Fruit fly (Drosophila melanogaster) whole organism, embryonic: ENCODE measurements around the gene CG7579.
A peak's percentile ranks its signal among the peaks of the same experiment; 100 is the strongest.

Source experiments
- Ada2b ChIP-seq: fragments of 200-800 bp; sonication (Bioruptor generic); IDR thresholded peaks from 2 replicates; pipeline ENCODE4 v1.3.6; 2022; ENCODE audit warnings: missing biosample characterization, missing genetic modification characterization
- Blimp-1 ChIP-seq: fragments of 200-800 bp; sonication (Bioruptor generic); optimal IDR thresholded peaks from 3 replicates; lab custom pipeline; 2018; ENCODE audit warnings: missing biosample characterization, missing genetic modification characterization, mild to moderate bottlenecking, moderate library complexity, missing genetic modification reagents
- BtbVII ChIP-seq: fragments of 200-800 bp; sonication (Bioruptor generic); optimal IDR thresholded peaks from 3 replicates; lab custom pipeline; 2017; ENCODE audit warnings: missing biosample characterization, mild to moderate bottlenecking, missing genetic modification characterization
- CG1024 ChIP-seq: fragments of 200-800 bp; sonication (Bioruptor generic); IDR thresholded peaks from 2 replicates; pipeline ENCODE4 v1.3.6; 2022; ENCODE audit warnings: missing biosample characterization, missing genetic modification characterization
- CG11247 ChIP-seq: fragments of 200-800 bp; sonication (Bioruptor generic); IDR thresholded peaks from 2 replicates; pipeline ENCODE4 v1.3.6; 2022; ENCODE audit warnings: missing biosample characterization, missing genetic modification characterization
- CG12769 ChIP-seq: fragments of 200-800 bp; sonication (Bioruptor generic); optimal IDR thresholded peaks from 2 replicates; lab custom pipeline; 2019; ENCODE audit warnings: missing biosample characterization, mild to moderate bottlenecking, missing genetic modification characterization, moderate library complexity
- CG12942 ChIP-seq: fragments of 200-800 bp; sonication (Bioruptor generic); optimal IDR thresholded peaks from 3 replicates; lab custom pipeline; 2016; ENCODE audit warnings: missing biosample characterization, missing genetic modification characterization
- CG13296 ChIP-seq: fragments of 200-800 bp; sonication (Bioruptor generic); optimal IDR thresholded peaks from 3 replicates; lab custom pipeline; 2018; ENCODE audit warnings: missing biosample characterization, mild to moderate bottlenecking, missing genetic modification characterization
- CG14860 ChIP-seq: fragments of 200-800 bp; sonication (Bioruptor generic); IDR thresholded peaks from 3 replicates; pipeline ENCODE4 v1.3.6; 2022; ENCODE audit warnings: missing biosample characterization, missing genetic modification characterization; ENCODE audit not compliant: partially characterized antibody
- CG15514 ChIP-seq: fragments of 200-800 bp; sonication (Bioruptor generic); optimal IDR thresholded peaks from 3 replicates; lab custom pipeline; 2017; ENCODE audit warnings: missing biosample characterization, missing genetic modification characterization, mild to moderate bottlenecking, moderate library complexity, missing genetic modification reagents
- CG1602 ChIP-seq: fragments of 200-800 bp; sonication (Bioruptor generic); optimal IDR thresholded peaks from 3 replicates; lab custom pipeline; 2016; ENCODE audit warnings: missing biosample characterization, missing genetic modification characterization
- CG2678 ChIP-seq: fragments of 200-800 bp; sonication (Bioruptor generic); optimal IDR thresholded peaks from 3 replicates; lab custom pipeline; 2019; ENCODE audit warnings: missing biosample characterization, mild to moderate bottlenecking, missing genetic modification characterization, moderate library complexity
- CG31224 ChIP-seq: fragments of 200-800 bp; sonication (Bioruptor generic); IDR thresholded peaks from 2 replicates; pipeline ENCODE4 v1.3.6; 2022; ENCODE audit warnings: missing biosample characterization, missing genetic modification characterization
- CG33213 ChIP-seq: fragments of 200-800 bp; sonication (Bioruptor generic); optimal IDR thresholded peaks from 3 replicates; lab custom pipeline; 2016; ENCODE audit warnings: missing biosample characterization, missing genetic modification characterization
- CG42726 ChIP-seq: fragments of 200-800 bp; sonication (Bioruptor generic); IDR thresholded peaks from 2 replicates; pipeline ENCODE4 v1.3.6; 2022; ENCODE audit warnings: missing biosample characterization, missing genetic modification characterization; ENCODE audit not compliant: partially characterized antibody
- CG4404 ChIP-seq: fragments of 200-800 bp; sonication (Bioruptor generic); IDR thresholded peaks from 2 replicates; pipeline ENCODE4 v1.3.6; 2022; ENCODE audit warnings: missing biosample characterization, missing genetic modification characterization
- CG6765 ChIP-seq: fragments of 200-800 bp; sonication (Bioruptor generic); optimal IDR thresholded peaks from 3 replicates; lab custom pipeline; 2017; ENCODE audit warnings: missing biosample characterization, mild to moderate bottlenecking, missing genetic modification characterization
- CG7928 ChIP-seq: fragments of 200-800 bp; sonication (Bioruptor generic); optimal IDR thresholded peaks from 2 replicates; lab custom pipeline; 2017; ENCODE audit warnings: missing biosample characterization, mild to moderate bottlenecking, missing genetic modification characterization
- CG8388 ChIP-seq: fragments of 200-800 bp; sonication (Bioruptor generic); optimal IDR thresholded peaks from 2 replicates; lab custom pipeline; 2019; ENCODE audit warnings: missing biosample characterization, mild to moderate bottlenecking, missing genetic modification characterization, moderate library complexity
- CG8765 ChIP-seq: fragments of 200-800 bp; sonication (Bioruptor generic); IDR thresholded peaks from 2 replicates; pipeline ENCODE4 v1.3.6; 2022; ENCODE audit warnings: missing biosample characterization, missing genetic modification characterization
- Drgx ChIP-seq: fragments of 200-800 bp; sonication (Bioruptor generic); IDR thresholded peaks from 2 replicates; pipeline ENCODE4 v1.3.6; 2022; ENCODE audit warnings: missing biosample characterization, missing genetic modification characterization
- Hr51 ChIP-seq, 2 experiments: fragments of 200-800 bp; sonication (Bioruptor generic); optimal IDR thresholded peaks; 2 replicates in 1 of 2; 3 replicates in 1 of 2; lab custom pipeline; 2016 to 2018; ENCODE audit warnings: missing biosample characterization in 2 of 2, missing genetic modification characterization in 2 of 2, mild to moderate bottlenecking in 1 of 2, moderate library complexity in 1 of 2
- Hr78 ChIP-seq, 2 experiments: fragments of 200-800 bp in 1 of 2; fragments of >200 bp in 1 of 2; sonication (Bioruptor generic) in 1 of 2; optimal IDR thresholded peaks; 2 replicates each; lab custom pipeline; 2017 to 2019; ENCODE audit warnings: missing biosample characterization in 2 of 2, missing genetic modification characterization in 2 of 2, mild to moderate bottlenecking in 1 of 2, moderate library complexity in 1 of 2
- Med ChIP-seq: fragments of 200-800 bp; sonication (Bioruptor generic); peaks from one replicate; lab custom pipeline; 2016; ENCODE audit warnings: missing biosample characterization, missing genetic modification characterization, mild to moderate bottlenecking, inconsistent platforms, moderate library complexity
- Pdp1 ChIP-seq, 2 experiments: fragments of 200-800 bp; sonication (Bioruptor generic); optimal IDR thresholded peaks; 3 replicates each; lab custom pipeline; 2016; ENCODE audit warnings: missing biosample characterization in 2 of 2, missing genetic modification characterization in 2 of 2, mild to moderate bottlenecking in 1 of 2, moderate library complexity in 1 of 2
- Poxn ChIP-seq: fragments of 200-800 bp; sonication (Bioruptor generic); IDR thresholded peaks from 2 replicates; pipeline ENCODE4 v1.3.6; 2022; ENCODE audit warnings: missing biosample characterization, missing genetic modification characterization
- Ptx1 ChIP-seq: fragments of 200-800 bp; sonication (Bioruptor generic); IDR thresholded peaks from 2 replicates; pipeline ENCODE4 v1.3.6; 2022; ENCODE audit warnings: missing biosample characterization, missing genetic modification characterization
- Rx ChIP-seq: fragments of 200-800 bp; sonication (Bioruptor generic); IDR thresholded peaks from 2 replicates; pipeline ENCODE4 v1.3.6; 2022; ENCODE audit warnings: missing biosample characterization, missing genetic modification characterization
- Six4 ChIP-seq: fragments of 200-800 bp; sonication (Bioruptor generic); optimal IDR thresholded peaks from 2 replicates; lab custom pipeline; 2016; ENCODE audit warnings: missing biosample characterization, missing genetic modification characterization
- Sox102F ChIP-seq: fragments of 200-800 bp; sonication (Bioruptor generic); optimal IDR thresholded peaks from 2 replicates; lab custom pipeline; 2018; ENCODE audit warnings: missing biosample characterization, mild to moderate bottlenecking, missing genetic modification characterization, moderate library complexity
- Vsx1 ChIP-seq: fragments of 200-800 bp; sonication (Bioruptor generic); optimal IDR thresholded peaks from 2 replicates; lab custom pipeline; 2017; ENCODE audit warnings: missing biosample characterization, mild to moderate bottlenecking, missing genetic modification characterization, missing genetic modification reagents
- aop ChIP-seq: fragments of 200-800 bp; sonication (Bioruptor generic); IDR thresholded peaks from 2 replicates; pipeline ENCODE4 v1.3.6; 2022; ENCODE audit warnings: missing biosample characterization, missing genetic modification characterization
- ato ChIP-seq: fragments of 200-800 bp; sonication (Bioruptor generic); IDR thresholded peaks from 2 replicates; pipeline ENCODE4 v1.3.6; 2022; ENCODE audit warnings: missing biosample characterization, missing genetic modification characterization; ENCODE audit not compliant: partially characterized antibody
- cg ChIP-seq: fragments of 200-800 bp; sonication (Bioruptor generic); optimal IDR thresholded peaks from 3 replicates; lab custom pipeline; 2019; ENCODE audit warnings: missing biosample characterization, mild to moderate bottlenecking, missing genetic modification characterization, moderate library complexity
- ci ChIP-seq: fragments of 200-800 bp; sonication (Bioruptor generic); IDR thresholded peaks from 3 replicates; pipeline ENCODE4 v1.3.6; 2022; ENCODE audit warnings: missing biosample characterization, missing genetic modification characterization
- dimm ChIP-seq: fragments of 200-800 bp; sonication (Bioruptor generic); IDR thresholded peaks from 2 replicates; pipeline ENCODE4 v1.3.6; 2022; ENCODE audit warnings: missing biosample characterization, missing genetic modification characterization
- dmrt99B ChIP-seq: fragments of 200-800 bp; sonication (Bioruptor generic); optimal IDR thresholded peaks from 2 replicates; lab custom pipeline; 2018; ENCODE audit warnings: missing biosample characterization, mild to moderate bottlenecking, missing genetic modification characterization, moderate library complexity
- eyg ChIP-seq: fragments of 200-800 bp; sonication (Bioruptor generic); optimal IDR thresholded peaks from 3 replicates; lab custom pipeline; 2016; ENCODE audit warnings: missing biosample characterization, missing genetic modification characterization
- fd102C ChIP-seq: fragments of 200-800 bp; sonication (Bioruptor generic); optimal IDR thresholded peaks from 2 replicates; lab custom pipeline; 2018; ENCODE audit warnings: missing biosample characterization, mild to moderate bottlenecking, missing genetic modification characterization, moderate library complexity
- grn ChIP-seq: fragments of 200-800 bp; sonication (Bioruptor generic); optimal IDR thresholded peaks from 3 replicates; lab custom pipeline; 2017; ENCODE audit warnings: missing biosample characterization, missing genetic modification characterization
- hth ChIP-seq: fragments of >200 bp; optimal IDR thresholded peaks from 2 replicates; lab custom pipeline; 2017; ENCODE audit warnings: inconsistent platforms
- ind ChIP-seq: fragments of 200-800 bp; sonication (Bioruptor generic); optimal IDR thresholded peaks from 3 replicates; lab custom pipeline; 2016; ENCODE audit warnings: missing biosample characterization, missing genetic modification characterization
- lab ChIP-seq: fragments of 200-800 bp; sonication (Bioruptor generic); optimal IDR thresholded peaks from 3 replicates; lab custom pipeline; 2017; ENCODE audit warnings: missing biosample characterization, missing genetic modification characterization, mild to moderate bottlenecking, moderate library complexity, missing genetic modification reagents
- nau ChIP-seq: fragments of 200-800 bp; sonication (Bioruptor generic); optimal IDR thresholded peaks from 3 replicates; lab custom pipeline; 2017; ENCODE audit warnings: missing biosample characterization, mild to moderate bottlenecking, missing genetic modification characterization, missing genetic modification reagents
- org-1 ChIP-seq: fragments of 200-800 bp; sonication (Bioruptor generic); optimal IDR thresholded peaks from 2 replicates; lab custom pipeline; 2017; ENCODE audit warnings: missing biosample characterization, missing genetic modification characterization
- phol ChIP-seq: fragments of 200-800 bp; sonication (Bioruptor generic); optimal IDR thresholded peaks from 3 replicates; lab custom pipeline; 2018; ENCODE audit warnings: missing biosample characterization, mild to moderate bottlenecking, missing genetic modification characterization, moderate library complexity
- stwl ChIP-seq: fragments of 200-800 bp; sonication (Bioruptor generic); optimal IDR thresholded peaks from 3 replicates; lab custom pipeline; 2018; ENCODE audit warnings: missing biosample characterization, mild to moderate bottlenecking, missing genetic modification characterization, moderate library complexity
- tin ChIP-seq: fragments of 200-800 bp; sonication (Bioruptor generic); optimal IDR thresholded peaks from 3 replicates; lab custom pipeline; 2016; ENCODE audit warnings: missing biosample characterization, missing genetic modification characterization
- tna ChIP-seq: fragments of 200-800 bp; sonication (Bioruptor generic); IDR thresholded peaks from 2 replicates; pipeline ENCODE4 v1.3.6; 2022; ENCODE audit warnings: missing biosample characterization, missing genetic modification characterization; ENCODE audit not compliant: partially characterized antibody
- vvl ChIP-seq: fragments of 200-800 bp; sonication (Bioruptor generic); IDR thresholded peaks from 2 replicates; pipeline ENCODE4 v1.3.6; 2022; ENCODE audit warnings: missing biosample characterization, missing genetic modification characterization
- yki ChIP-seq: fragments of >200 bp; optimal IDR thresholded peaks from 3 replicates; lab custom pipeline; 2018
- zen2 ChIP-seq: fragments of 200-800 bp; sonication (Bioruptor generic); IDR thresholded peaks from 3 replicates; pipeline ENCODE4 v1.3.6; 2022; ENCODE audit warnings: missing biosample characterization, missing genetic modification characterization; ENCODE audit not compliant: partially characterized antibody

The CG7579 gene

dm6 chr3L:15695195-15695594, 11.9 kb upstream of the CG7579 start (continued):
- TF ChIP-seq Six4 (GFP tag; lab: Kevin White, UChicago) (no peak), ato (GFP tag; lab: Robert Waterston, UW) (no peak), Blimp-1 (GFP tag; lab: Kevin White, UChicago) (peak; percentile 46), CG42726 (GFP tag; lab: Robert Waterston, UW) (no peak), aop (GFP tag; lab: Robert Waterston, UW) (no peak), Rx (GFP tag; lab: Robert Waterston, UW) (no peak), CG1024 (GFP tag; lab: Robert Waterston, UW) (no peak), nau (GFP tag; lab: Kevin White, UChicago) (no peak), CG6765 (GFP tag; lab: Kevin White, UChicago) (no peak), CG14860 (GFP tag; lab: Robert Waterston, UW) (no peak), BtbVII (no peak), CG8765 (GFP tag; lab: Robert Waterston, UW) (no peak), Vsx1 (GFP tag; lab: Kevin White, UChicago) (peak; percentile 51), Ptx1 (GFP tag; lab: Robert Waterston, UW) (no peak), CG4404 (GFP tag; lab: Robert Waterston, UW) (no peak), ind (GFP tag; lab: Kevin White, UChicago) (no peak), CG31224 (GFP tag; lab: Robert Waterston, UW) (no peak), yki (no peak), Drgx (GFP tag; lab: Robert Waterston, UW) (no peak), tna (no peak), CG1602 (GFP tag; lab: Kevin White, UChicago) (no peak), grn (GFP tag; lab: Kevin White, UChicago) (no peak), dmrt99B (no peak), cg (no peak), CG7928 (GFP tag; lab: Kevin White, UChicago) (no peak), Ada2b (GFP tag; lab: Robert Waterston, UW) (no peak), Poxn (GFP tag; lab: Robert Waterston, UW) (no peak), eyg (GFP tag; lab: Kevin White, UChicago) (no peak), ci (0 out of 3 replicates have a peak, but pooled peaks have one; percentile 12), CG11247 (GFP tag; lab: Robert Waterston, UW) (no peak), fd102C (no peak), vvl (GFP tag; lab: Robert Waterston, UW) (peak; percentile 54; the same call in 1 of the 2 replicates), Pdp1 (GFP tag; optimal IDR thresholded peaks at IDR 0.05; lab: Kevin White, UChicago) (peak in 1 of 2 experiments; percentile 42), CG2678 (tag; lab: Kevin White, UChicago) (no peak), CG12769 (peak; percentile 71), hth (lab: Kevin White, UChicago) (no peak)

- TF ChIP-seq CG42726 (GFP tag; lab: Robert Waterston, UW) (no peak), CG15514 (no peak), lab (GFP tag; lab: Kevin White, UChicago) (peak; percentile 21), CG8388 (GFP tag; lab: Kevin White, UChicago) (peak; percentile 81), CG13296 (peak; percentile 38), Sox102F (GFP tag; lab: Kevin White, UChicago) (peak; percentile 4), CG12942 (GFP tag; lab: Kevin White, UChicago) (no peak), Med (GFP tag; lab: Kevin White, UChicago) (peak; percentile 59), zen2 (GFP tag; lab: Robert Waterston, UW) (no peak), CG33213 (GFP tag; lab: Kevin White, UChicago) (no peak), Hr78 (GFP tag; optimal IDR thresholded peaks at IDR 0.05; lab: Kevin White, UChicago) (no peak), org-1 (GFP tag; lab: Kevin White, UChicago) (no peak), tin (GFP tag; lab: Kevin White, UChicago) (no peak), dimm (GFP tag; lab: Robert Waterston, UW) (no peak), Hr51 (GFP tag; optimal IDR thresholded peaks at IDR 0.05; lab: Kevin White, UChicago) (peak in 1 of 2 experiments; percentile 7), stwl (tag; lab: Kevin White, UChicago) (no peak), phol (tag; lab: Kevin White, UChicago) (no peak)
Measured at dm6 chr3L:15694406-15694805, 11.2 kb upstream of the CG7579 start.
